Worm (Caenorhabditis elegans) whole organism, mixed stage, embryonic: ENCODE measurements around the gene madf-8.

Experiments
- blmp-1 ChIP-seq: fragments of 150-350 bp; optimal IDR thresholded peaks from 2 replicates; lab custom pipeline; 2014; ENCODE audit warnings: missing biosample characterization, missing genetic modification characterization
- ces-1 ChIP-seq: fragments of 150-350 bp; optimal IDR thresholded peaks from 2 replicates; lab custom pipeline; 2014; ENCODE audit warnings: missing biosample characterization, missing genetic modification reagents, missing genetic modification characterization
- elt-1 ChIP-seq: sonication (generic microtip); optimal IDR thresholded peaks from 2 replicates; lab custom pipeline; 2017; ENCODE audit warnings: missing genetic modification characterization, mild to moderate bottlenecking, missing compliant biosample characterization, antibody characterized with exemption, moderate library complexity, borderline replicate concordance; ENCODE audit not compliant: insufficient read depth
- snpc-4 ChIP-seq: fragments of 150-350 bp; optimal IDR thresholded peaks from 2 replicates; lab custom pipeline; 2014; ENCODE audit warnings: missing biosample characterization, missing genetic modification characterization

DNA sequence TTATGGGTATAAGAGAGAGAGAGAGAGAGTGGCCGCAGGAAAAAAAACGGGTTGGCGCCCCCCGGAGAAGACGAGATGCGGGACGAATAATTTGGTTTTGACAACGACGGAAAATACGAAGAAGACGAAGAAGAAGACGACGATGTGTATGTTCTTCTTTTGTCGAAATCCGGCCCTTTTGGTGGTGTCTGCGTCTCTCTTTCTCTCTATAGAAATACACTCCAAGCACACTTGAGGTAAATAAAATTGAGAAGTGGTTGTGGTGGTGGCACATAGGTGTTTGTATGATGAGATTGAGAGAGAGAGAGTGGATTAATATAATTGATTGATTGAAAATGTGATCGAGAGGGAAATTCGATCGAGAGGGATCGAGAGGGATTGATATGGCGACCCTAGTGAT lies 22.2 kb upstream of the madf-8 start:
- TF ChIP-seq blmp-1 (tag; lab: Kevin White, UChicago) (no peak), snpc-4 (tag; lab: Kevin White, UChicago) (no peak), elt-1 (tag; lab: Kevin White, UChicago) (no peak), ces-1 (GFP tag; lab: Kevin White, UChicago) (peak; percentile 88)
